Worm (Caenorhabditis elegans): ENCODE results near the gene srx-111.

ce11 chrII:3724175-3724715 is 33.4 kb upstream of the srx-111 start, which contains the start of gene C46E10.1:
- TF ChIP-seq snpc-4 (tag; optimal IDR thresholded peaks at IDR 0.05): no peak
- no peak for TF ChIP-seq unc-62 (GFP tag; optimal IDR thresholded peaks at IDR 0.05)
- no peak for TF ChIP-seq nhr-21 (tag; optimal IDR thresholded peaks at IDR 0.05)
- TF ChIP-seq skn-1 (tag; optimal IDR thresholded peaks at IDR 0.05): no peak
- TF ChIP-seq lin-39 (tag; optimal IDR thresholded peaks at IDR 0.05): no peak
- TF ChIP-seq nhr-11 (tag; optimal IDR thresholded peaks at IDR 0.05): no peak

Measured in whole organism, L2 larva.